Fruit fly (Drosophila melanogaster): ENCODE data around the gene Csp.

DNA sequence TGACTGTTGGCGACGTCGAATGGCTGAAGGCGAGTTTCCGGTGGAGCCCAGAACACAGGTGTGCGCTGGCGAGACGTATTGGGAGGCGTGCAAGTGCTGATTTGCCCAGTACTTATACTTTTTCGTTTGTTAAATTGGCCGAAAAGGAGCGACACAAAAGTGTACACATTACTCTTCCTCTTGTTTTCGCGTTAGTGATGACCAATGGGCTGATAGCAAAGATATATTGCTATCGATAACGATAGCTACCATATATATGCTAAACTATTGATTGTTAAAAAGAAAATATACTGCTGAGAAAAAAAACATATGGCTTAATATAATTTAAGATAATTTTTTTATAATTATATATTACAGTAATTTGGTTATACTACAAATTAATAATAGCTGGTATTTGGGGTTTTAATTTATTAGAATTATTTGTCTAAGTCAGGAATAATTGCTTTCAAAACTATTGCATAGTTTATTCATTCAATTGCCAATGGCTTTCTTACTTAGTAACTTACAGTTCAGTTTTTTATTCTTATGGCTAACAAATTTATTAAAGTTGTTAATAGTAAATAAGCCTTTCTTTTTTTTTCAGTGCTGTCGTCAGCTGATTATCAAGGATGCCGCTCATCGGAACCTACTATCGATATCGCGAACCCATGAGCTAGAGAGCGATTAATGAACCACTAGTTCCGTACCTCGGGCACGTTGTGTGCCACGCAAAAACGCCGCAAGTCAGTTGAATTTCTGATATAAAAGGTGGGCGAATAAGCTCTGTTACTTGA, 21.0 kb downstream of the Csp start, which contains the start of the genes Hem and IleRS:
- TF ChIP-seq CG33017 (tag; optimal IDR thresholded peaks at IDR 0.05) = peak; percentile 84
- TF ChIP-seq toe (GFP tag; optimal IDR thresholded peaks at IDR 0.05) = peak; percentile 85
- TF ChIP-seq pad (GFP tag; optimal IDR thresholded peaks at IDR 0.05) = peak; percentile 60
- peak; percentile 84 for TF ChIP-seq CG12768 (GFP tag; optimal IDR thresholded peaks at IDR 0.05)
- TF ChIP-seq cnc (optimal IDR thresholded peaks at IDR 0.05) = no peak
- TF ChIP-seq ovo (GFP tag; optimal IDR thresholded peaks at IDR 0.05) = peak; percentile 60
- TF ChIP-seq CG5204 (GFP tag; optimal IDR thresholded peaks at IDR 0.05) = peak; percentile 72
- TF ChIP-seq CG7101 (tag; optimal IDR thresholded peaks at IDR 0.05) = peak; percentile 86
- TF ChIP-seq bab1 (GFP tag; optimal IDR thresholded peaks at IDR 0.05) = peak; percentile 89
- peak; percentile 89 for TF ChIP-seq CG11617 (GFP tag; optimal IDR thresholded peaks at IDR 0.05)
- no peak for TF ChIP-seq kay (GFP tag; ENCODE audit: borderline replicate concordance)
- peak; percentile 83 for TF ChIP-seq CG14711 (tag; optimal IDR thresholded peaks at IDR 0.05)
- peak; percentile 91 for TF ChIP-seq CG7045 (GFP tag; optimal IDR thresholded peaks at IDR 0.05)
- TF ChIP-seq Mnt (GFP tag; optimal IDR thresholded peaks at IDR 0.05) = peak; percentile 86

Measured in whole organism, adult.